Worm (Caenorhabditis elegans) whole organism, L1 larva: Measurements from ENCODE around the gene glt-1.

Source experiments
- C16A3.4 ChIP-seq: fragments of 150-350 bp; optimal IDR thresholded peaks from 2 replicates; lab custom pipeline; 2014; ENCODE audit warnings: missing biosample characterization, missing genetic modification characterization
- aha-1 ChIP-seq: fragments of 150-350 bp; optimal IDR thresholded peaks from 2 replicates; lab custom pipeline; 2014; ENCODE audit warnings: missing biosample characterization, missing genetic modification characterization
- blmp-1 ChIP-seq: fragments of 150-350 bp; optimal IDR thresholded peaks from 2 replicates; lab custom pipeline; 2014; ENCODE audit warnings: missing biosample characterization, missing genetic modification characterization
- dpl-1 ChIP-seq, 3 experiments: fragments of 150-350 bp in 2 of 3; sonication (generic microtip) in 1 of 3; optimal IDR thresholded peaks; 2 replicates each; lab custom pipeline; 2014 to 2017; ENCODE audit warnings: missing biosample characterization in 3 of 3, missing genetic modification characterization in 3 of 3, missing genetic modification reagents in 3 of 3
- efl-1 ChIP-seq, 4 experiments: fragments of 150-350 bp; optimal IDR thresholded peaks in 3 of 4; peaks in 1 of 4; 1 replicate in 1 of 4; 2 replicates in 3 of 4; lab custom pipeline; 2014; ENCODE audit warnings: missing biosample characterization in 2 of 4, missing genetic modification characterization in 2 of 4, missing genetic modification reagents in 2 of 4
- elt-2 ChIP-seq: sonication (generic microtip); optimal IDR thresholded peaks from 2 replicates; lab custom pipeline; 2016; ENCODE audit warnings: missing genetic modification characterization, mild to moderate bottlenecking, inconsistent platforms, missing compliant biosample characterization, missing genetic modification reagents
- ets-5 ChIP-seq: fragments of 200-800 bp; sonication (Bioruptor generic); IDR thresholded peaks from 2 replicates; pipeline ENCODE4 v1.3.6; 2022; ENCODE audit warnings: missing genetic modification characterization, missing compliant biosample characterization
- fkh-10 ChIP-seq: sonication (generic microtip); optimal IDR thresholded peaks from 2 replicates; lab custom pipeline; 2017; ENCODE audit warnings: missing biosample characterization, missing genetic modification reagents, missing genetic modification characterization
- hpl-2 ChIP-seq: fragments of 150-350 bp; optimal IDR thresholded peaks from 2 replicates; lab custom pipeline; 2014; ENCODE audit warnings: missing biosample characterization, missing genetic modification reagents, missing genetic modification characterization
- lin-13 ChIP-seq: fragments of 150-350 bp; optimal IDR thresholded peaks from 2 replicates; lab custom pipeline; 2014; ENCODE audit warnings: missing biosample characterization, missing genetic modification reagents, missing genetic modification characterization
- lin-14 ChIP-seq: fragments of 200-800 bp; sonication (Bioruptor generic); optimal IDR thresholded peaks from 2 replicates; lab custom pipeline; 2018; ENCODE audit warnings: mild to moderate bottlenecking, missing genetic modification characterization, moderate library complexity, missing compliant biosample characterization
- lin-15B ChIP-seq: fragments of 150-350 bp; sonication (generic microtip); optimal IDR thresholded peaks from 3 replicates; lab custom pipeline; 2014; ENCODE audit warnings: missing biosample characterization, missing genetic modification characterization
- nhr-12 ChIP-seq: sonication (generic microtip); optimal IDR thresholded peaks from 2 replicates; lab custom pipeline; 2017; ENCODE audit warnings: missing biosample characterization, missing genetic modification characterization
- nhr-19 ChIP-seq: fragments of 200-800 bp; sonication (Bioruptor generic); conservative IDR thresholded peaks from 2 replicates; pipeline ENCODE4 v1.3.6; 2022; ENCODE audit warnings: missing genetic modification characterization, missing compliant biosample characterization
- nhr-20 ChIP-seq: sonication (generic microtip); optimal IDR thresholded peaks from 2 replicates; lab custom pipeline; 2016; ENCODE audit warnings: mild to moderate bottlenecking, missing genetic modification characterization, missing compliant biosample characterization
- nhr-71 ChIP-seq: sonication (generic microtip); optimal IDR thresholded peaks from 2 replicates; lab custom pipeline; 2016; ENCODE audit warnings: mild to moderate bottlenecking, missing genetic modification characterization, moderate library complexity, missing compliant biosample characterization
- nhr-76 ChIP-seq: sonication (generic microtip); optimal IDR thresholded peaks from 2 replicates; lab custom pipeline; 2017; ENCODE audit warnings: missing biosample characterization, missing genetic modification characterization
- nhr-85 ChIP-seq: sonication (generic microtip); peaks from one replicate; lab custom pipeline; 2016; ENCODE audit warnings: missing genetic modification characterization, inconsistent platforms, missing compliant biosample characterization
- sup-37 ChIP-seq: fragments of 200-800 bp; sonication (Bioruptor generic); optimal IDR thresholded peaks from 2 replicates; lab custom pipeline; 2018; ENCODE audit warnings: mild to moderate bottlenecking, missing genetic modification characterization, missing compliant biosample characterization
- unc-30 ChIP-seq: sonication (generic microtip); optimal IDR thresholded peaks from 2 replicates; lab custom pipeline; 2017; ENCODE audit warnings: missing biosample characterization, missing genetic modification characterization
- zag-1 ChIP-seq: fragments of 150-350 bp; optimal IDR thresholded peaks from 2 replicates; lab custom pipeline; 2014; ENCODE audit warnings: missing biosample characterization, missing genetic modification characterization
- zip-4 ChIP-seq: fragments of 200-800 bp; sonication (Bioruptor generic); optimal IDR thresholded peaks from 2 replicates; lab custom pipeline; 2018; ENCODE audit warnings: mild to moderate bottlenecking, missing genetic modification characterization, moderate library complexity, missing compliant biosample characterization
- ztf-4 ChIP-seq: fragments of 150-350 bp; optimal IDR thresholded peaks from 2 replicates; lab custom pipeline; 2014; ENCODE audit warnings: missing biosample characterization, missing genetic modification characterization

Gene glt-1

DNA sequence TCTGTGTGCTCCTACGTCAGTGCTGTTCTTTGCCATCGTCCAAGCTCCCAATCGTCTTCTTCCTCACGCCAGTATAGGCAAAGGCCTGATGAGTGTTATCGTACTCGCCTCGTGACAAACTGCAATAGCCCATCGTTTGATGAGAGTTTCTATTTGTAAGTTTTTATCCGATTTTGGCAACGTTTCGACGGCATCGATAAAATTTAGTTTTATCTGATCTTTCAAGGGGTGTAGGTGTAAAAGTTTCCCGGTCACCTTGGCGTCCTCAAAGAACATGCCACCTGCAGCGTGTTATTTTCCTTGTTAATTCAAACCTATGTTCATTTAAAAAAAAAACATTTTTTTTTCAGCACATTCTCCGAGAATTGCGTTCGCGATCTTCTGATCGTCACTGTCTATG is 51.3 kb downstream of the glt-1 start:
- TF ChIP-seq nhr-20 (tag; lab: Kevin White, UChicago) (peak; percentile 31), nhr-85 (tag; lab: Kevin White, UChicago) (peak; percentile 63), nhr-71 (tag; lab: Kevin White, UChicago) (no peak), hpl-2 (GFP tag; lab: Kevin White, UChicago) (no peak), dpl-1 (GFP tag; optimal IDR thresholded peaks at IDR 0.05; lab: Kevin White, UChicago) (no peak), lin-14 (GFP tag; lab: Kevin White, UChicago) (peak; percentile 15), sup-37 (GFP tag; lab: Kevin White, UChicago) (no peak), zag-1 (no peak)

DNA sequence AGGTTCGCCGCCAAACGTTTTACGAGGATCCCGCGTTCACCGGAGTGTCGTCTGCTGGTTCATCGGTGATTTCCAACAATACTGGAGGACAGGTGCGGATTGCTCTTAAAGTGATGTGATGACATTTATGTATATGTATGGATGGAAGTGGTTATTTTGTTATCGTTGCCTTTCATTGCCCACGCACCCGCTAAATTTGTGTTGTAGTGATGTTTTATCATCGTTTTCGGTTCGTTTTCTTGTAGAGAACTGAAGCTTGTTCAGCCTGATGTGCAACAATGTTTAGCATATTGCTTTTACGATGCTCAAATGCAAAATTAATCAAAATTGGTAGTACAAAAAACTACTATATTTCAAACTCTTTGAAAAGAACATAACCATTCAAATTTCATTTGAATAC is 52.0 kb downstream of the glt-1 start:
- TF ChIP-seq lin-13 (GFP tag; lab: Kevin White, UChicago) = no peak
- no peak for TF ChIP-seq blmp-1
- no peak for TF ChIP-seq nhr-12 (tag; lab: Kevin White, UChicago)
- TF ChIP-seq ztf-4 (tag; lab: Kevin White, UChicago) = no peak
- TF ChIP-seq elt-2 (tag; lab: Kevin White, UChicago) = no peak
- no peak for TF ChIP-seq ets-5
- TF ChIP-seq unc-30 (tag; lab: Kevin White, UChicago) = no peak

DNA sequence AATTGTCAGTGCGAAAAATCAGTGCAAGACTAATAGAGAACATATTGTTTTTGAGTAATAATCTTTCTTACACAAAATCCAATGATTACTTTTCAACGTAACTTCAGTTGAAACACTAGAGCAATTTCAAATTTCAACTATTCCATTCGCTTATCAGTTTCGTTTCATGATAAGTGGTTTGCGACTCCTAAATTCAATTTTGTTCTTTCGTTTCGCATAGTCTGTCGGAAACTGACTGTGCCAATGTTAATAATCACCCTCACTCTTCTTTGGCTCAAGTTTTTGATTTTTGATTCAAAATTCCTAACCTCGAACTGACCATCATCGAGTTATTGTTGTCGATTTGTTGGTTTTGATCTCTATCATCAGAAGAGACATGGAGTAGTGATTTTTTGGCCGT is 52.9 kb downstream of the glt-1 start:
- no peak for TF ChIP-seq C16A3.4 (tag; lab: Kevin White, UChicago)
- no peak for TF ChIP-seq lin-15B (tag; lab: Kevin White, UChicago)
- no peak for TF ChIP-seq zip-4
- no peak for TF ChIP-seq dpl-1 (GFP tag; optimal IDR thresholded peaks at IDR 0.05; lab: Kevin White, UChicago)
- no peak for TF ChIP-seq efl-1 (optimal IDR thresholded peaks at IDR 0.05; lab: Kevin White, UChicago)
- peak in 1 of 2 experiments; percentile 40 for TF ChIP-seq efl-1 (GFP tag; optimal IDR thresholded peaks at IDR 0.05 in 1 of 2; lab: Kevin White, UChicago)
- peak; percentile 31 for TF ChIP-seq elt-2 (tag; lab: Kevin White, UChicago)
- TF ChIP-seq fkh-10 (GFP tag; lab: Kevin White, UChicago) = no peak
- TF ChIP-seq aha-1 (tag; lab: Kevin White, UChicago) = no peak
- no peak for TF ChIP-seq nhr-76
- no peak for TF ChIP-seq blmp-1
- no peak for TF ChIP-seq nhr-19 (GFP tag; lab: Robert Waterston, UW)
